Fruit fly (Drosophila melanogaster): Measurements from ENCODE around the gene Ndc80.
A peak's percentile ranks its signal among the peaks of the same experiment; 100 is the strongest.

The Ndc80 gene

dm6 chrX:13572382-13572781, 39.5 kb downstream of the Ndc80 start (continued):
- no peak for TF ChIP-seq Ravus (GFP tag; IDR thresholded peaks at IDR 0.05)
- TF ChIP-seq crol (GFP tag; IDR thresholded peaks at IDR 0.05) = no peak
- TF ChIP-seq Lim3 (GFP tag; IDR thresholded peaks at IDR 0.05) = no peak
- TF ChIP-seq CG6813 (GFP tag; optimal IDR thresholded peaks at IDR 0.05) = no peak
- no peak for TF ChIP-seq H15 (GFP tag; IDR thresholded peaks at IDR 0.05)
- peak; percentile 31 for TF ChIP-seq Camta (GFP tag; optimal IDR thresholded peaks at IDR 0.05)
- no peak for TF ChIP-seq Doc3 (GFP tag; IDR thresholded peaks at IDR 0.05; ENCODE audit: partially characterized antibody)
- TF ChIP-seq pfk (GFP tag; optimal IDR thresholded peaks at IDR 0.05) = no peak
- TF ChIP-seq CG7786 (GFP tag; optimal IDR thresholded peaks at IDR 0.05) = peak; percentile 31
- no peak for TF ChIP-seq CG6765 (GFP tag; optimal IDR thresholded peaks at IDR 0.05)
- TF ChIP-seq oc (tag; optimal IDR thresholded peaks at IDR 0.05) = no peak
- TF ChIP-seq CG10274 (GFP tag; optimal IDR thresholded peaks at IDR 0.05) = no peak
- TF ChIP-seq Oli (tag; optimal IDR thresholded peaks at IDR 0.05) = peak; percentile 77
- TF ChIP-seq CG42726 (GFP tag; IDR thresholded peaks at IDR 0.05; ENCODE audit: partially characterized antibody) = no peak
- no peak for TF ChIP-seq CG16779 (GFP tag; IDR thresholded peaks at IDR 0.05)
- peak; percentile 43 for TF ChIP-seq CG5245 (GFP tag; optimal IDR thresholded peaks at IDR 0.05)
- no peak for TF ChIP-seq CG8478 (optimal IDR thresholded peaks at IDR 0.05)
- no peak for TF ChIP-seq CG8765 (GFP tag; IDR thresholded peaks at IDR 0.05)
- TF ChIP-seq Ets65A (GFP tag) = peak; percentile 89
- no peak for TF ChIP-seq CTCF (GFP tag; optimal IDR thresholded peaks at IDR 0.05)
- peak; percentile 27 for TF ChIP-seq pho (GFP tag; optimal IDR thresholded peaks at IDR 0.05)
- no peak for TF ChIP-seq CG9609 (GFP tag; optimal IDR thresholded peaks at IDR 0.05)
- TF ChIP-seq CG7963 (GFP tag; IDR thresholded peaks at IDR 0.05; ENCODE audit: partially characterized antibody) = no peak
- TF ChIP-seq CG16863 (GFP tag; optimal IDR thresholded peaks at IDR 0.05) = peak; percentile 51
- no peak for TF ChIP-seq CG1832 (GFP tag; optimal IDR thresholded peaks at IDR 0.05)
- no peak for TF ChIP-seq CG33213 (GFP tag; optimal IDR thresholded peaks at IDR 0.05)
- 0 out of 2 replicates have a peak, but pooled peaks have one; percentile 15 for TF ChIP-seq CG31224 (GFP tag; IDR thresholded peaks at IDR 0.05)
- TF ChIP-seq Kr (GFP tag; optimal IDR thresholded peaks at IDR 0.05) = no peak
- TF ChIP-seq emc (GFP tag; optimal IDR thresholded peaks at IDR 0.05) = no peak
- no peak for TF ChIP-seq h (optimal IDR thresholded peaks at IDR 0.05)
- peak; percentile 17 for TF ChIP-seq CG15601 (tag; optimal IDR thresholded peaks at IDR 0.05)
- peak; percentile 45 for TF ChIP-seq CG9727 (GFP tag; optimal IDR thresholded peaks at IDR 0.05)
- no peak for TF ChIP-seq CG12744 (GFP tag; optimal IDR thresholded peaks at IDR 0.05)
- no peak for TF ChIP-seq nerfin-2 (GFP tag; IDR thresholded peaks at IDR 0.05; ENCODE audit: partially characterized antibody)
- no peak for TF ChIP-seq fd64A (GFP tag; optimal IDR thresholded peaks at IDR 0.05)
- TF ChIP-seq CG34422 (GFP tag; IDR thresholded peaks at IDR 0.05) = no peak
- no peak for TF ChIP-seq CG10462 (GFP tag; optimal IDR thresholded peaks at IDR 0.05)
- no peak for TF ChIP-seq Gug (GFP tag; IDR thresholded peaks at IDR 0.05)
- TF ChIP-seq chm (GFP tag; IDR thresholded peaks at IDR 0.05) = no peak
- no peak for TF ChIP-seq gsb (GFP tag; IDR thresholded peaks at IDR 0.05)
- peak; percentile 61 for TF ChIP-seq az2 (GFP tag; optimal IDR thresholded peaks at IDR 0.05)
- peak; percentile 30 for TF ChIP-seq CG16815 (GFP tag; optimal IDR thresholded peaks at IDR 0.05)
- no peak for TF ChIP-seq sens-2 (GFP tag; IDR thresholded peaks at IDR 0.05)
- peak; percentile 25 for TF ChIP-seq CG30431 (GFP tag; optimal IDR thresholded peaks at IDR 0.05)
- no peak for TF ChIP-seq tll (GFP tag; optimal IDR thresholded peaks at IDR 0.05)
- TF ChIP-seq ind (GFP tag; optimal IDR thresholded peaks at IDR 0.05) = peak; percentile 49
- TF ChIP-seq danr (GFP tag; IDR thresholded peaks at IDR 0.05) = no peak
- TF ChIP-seq CG14710 (tag; optimal IDR thresholded peaks at IDR 0.05) = peak; percentile 58
- TF ChIP-seq Scr (GFP tag; IDR thresholded peaks at IDR 0.05; ENCODE audit: partially characterized antibody) = no peak
- TF ChIP-seq Pdp1 (GFP tag; optimal IDR thresholded peaks at IDR 0.05) = peak; percentile 56 to 62
- peak in 1 of 2 experiments; percentile 74 for TF ChIP-seq bsh (GFP tag; optimal IDR thresholded peaks at IDR 0.05)
- TF ChIP-seq twi (tag; optimal IDR thresholded peaks at IDR 0.05) = peak; percentile 5
- peak; percentile 59 for TF ChIP-seq CG4424 (GFP tag; optimal IDR thresholded peaks at IDR 0.05)
